Worm (Caenorhabditis elegans) whole organism, late embryonic: ENCODE measurements around the gene rpl-10.

ENCODE experiments used
- C08G9.2 ChIP-seq: sonication (generic microtip); optimal IDR thresholded peaks from 2 replicates; lab custom pipeline; 2016; ENCODE audit warnings: mild to moderate bottlenecking, missing genetic modification characterization, moderate library complexity, missing compliant biosample characterization
- C38D4.7 ChIP-seq: fragments of 200-800 bp; sonication (Bioruptor generic); optimal IDR thresholded peaks from 2 replicates; lab custom pipeline; 2018; ENCODE audit warnings: mild to moderate bottlenecking, missing genetic modification characterization, moderate library complexity, missing compliant biosample characterization
- K02D7.2 ChIP-seq: sonication (generic microtip); optimal IDR thresholded peaks from 2 replicates; lab custom pipeline; 2017; ENCODE audit warnings: mild to moderate bottlenecking, missing genetic modification characterization, missing compliant biosample characterization
- K09A11.1 ChIP-seq: sonication (generic microtip); optimal IDR thresholded peaks from 2 replicates; lab custom pipeline; 2017; ENCODE audit warnings: antibody characterized with exemption, mild to moderate bottlenecking, missing genetic modification characterization, missing compliant biosample characterization; ENCODE audit not compliant: insufficient read depth
- Y22D7AL.16 ChIP-seq: sonication (generic microtip); optimal IDR thresholded peaks from 2 replicates; lab custom pipeline; 2016; ENCODE audit warnings: missing genetic modification characterization, missing compliant biosample characterization
- ama-1 ChIP-seq: fragments of 150-350 bp; optimal IDR thresholded peaks from 2 replicates; lab custom pipeline; 2014
- ceh-14 ChIP-seq: sonication (generic microtip); optimal IDR thresholded peaks from 2 replicates; lab custom pipeline; 2016; ENCODE audit warnings: missing genotype, missing genetic modification characterization, missing compliant biosample characterization
- ceh-18 ChIP-seq: sonication (generic microtip); optimal IDR thresholded peaks from 2 replicates; lab custom pipeline; 2016; ENCODE audit warnings: missing genetic modification characterization, missing compliant biosample characterization
- ceh-19 ChIP-seq: fragments of 200-800 bp; sonication (Bioruptor generic); optimal IDR thresholded peaks from 2 replicates; lab custom pipeline; 2018; ENCODE audit warnings: mild to moderate bottlenecking, missing genetic modification characterization, missing compliant biosample characterization
- ceh-2 ChIP-seq: sonication (generic microtip); optimal IDR thresholded peaks from 2 replicates; lab custom pipeline; 2016; ENCODE audit warnings: missing genotype, missing genetic modification characterization, missing compliant biosample characterization
- ceh-22 ChIP-seq: sonication (generic microtip); optimal IDR thresholded peaks from 2 replicates; lab custom pipeline; 2017; ENCODE audit warnings: missing biosample characterization, missing genetic modification characterization
- ceh-31 ChIP-seq: sonication (generic microtip); optimal IDR thresholded peaks from 2 replicates; lab custom pipeline; 2016; ENCODE audit warnings: missing genetic modification characterization, missing compliant biosample characterization
- ceh-34 ChIP-seq: sonication (generic microtip); optimal IDR thresholded peaks from 2 replicates; lab custom pipeline; 2016; ENCODE audit warnings: mild to moderate bottlenecking, missing genetic modification characterization, missing compliant biosample characterization
- ceh-45 ChIP-seq: fragments of 200-800 bp; sonication (Bioruptor generic); IDR thresholded peaks from 2 replicates; pipeline ENCODE4 v1.3.6; 2022; ENCODE audit warnings: missing genetic modification reagents, missing genetic modification characterization, missing compliant biosample characterization
- ceh-48 ChIP-seq: sonication (generic microtip); optimal IDR thresholded peaks from 2 replicates; lab custom pipeline; 2016; ENCODE audit warnings: missing genetic modification characterization, inconsistent platforms, missing compliant biosample characterization
- ceh-9 ChIP-seq: sonication (generic microtip); optimal IDR thresholded peaks from 2 replicates; lab custom pipeline; 2016; ENCODE audit warnings: mild to moderate bottlenecking, missing genetic modification characterization, inconsistent platforms, missing compliant biosample characterization
- che-1 ChIP-seq: sonication (generic microtip); optimal IDR thresholded peaks from 2 replicates; lab custom pipeline; 2016; ENCODE audit warnings: mild to moderate bottlenecking, missing genetic modification characterization, missing compliant biosample characterization
- dmd-4 ChIP-seq: sonication (generic microtip); optimal IDR thresholded peaks from 2 replicates; lab custom pipeline; 2016; ENCODE audit warnings: borderline replicate concordance, missing genetic modification characterization, missing compliant biosample characterization
- elt-2 ChIP-seq: sonication (generic microtip); optimal IDR thresholded peaks from 2 replicates; lab custom pipeline; 2016; ENCODE audit warnings: missing genetic modification reagents, missing genetic modification characterization, missing compliant biosample characterization
- eyg-1 ChIP-seq: sonication (generic microtip); optimal IDR thresholded peaks from 2 replicates; lab custom pipeline; 2016; ENCODE audit warnings: missing genotype, missing genetic modification characterization, missing compliant biosample characterization
- fkh-10 ChIP-seq: fragments of 150-350 bp; optimal IDR thresholded peaks from 2 replicates; lab custom pipeline; 2014; ENCODE audit warnings: missing biosample characterization, missing genetic modification reagents, missing genetic modification characterization
- fkh-6 ChIP-seq: sonication (generic microtip); optimal IDR thresholded peaks from 2 replicates; lab custom pipeline; 2016; ENCODE audit warnings: missing genetic modification characterization, missing compliant biosample characterization
- gmeb-2 ChIP-seq: sonication (generic microtip); optimal IDR thresholded peaks from 2 replicates; lab custom pipeline; 2016; ENCODE audit warnings: missing genetic modification characterization, inconsistent platforms, missing compliant biosample characterization
- hlh-13 ChIP-seq: fragments of 200-800 bp; sonication (Bioruptor generic); optimal IDR thresholded peaks from 2 replicates; lab custom pipeline; 2018; ENCODE audit warnings: mild to moderate bottlenecking, missing genetic modification characterization, missing compliant biosample characterization
- hlh-15 ChIP-seq: sonication (generic microtip); optimal IDR thresholded peaks from 2 replicates; lab custom pipeline; 2016; ENCODE audit warnings: missing genetic modification characterization, missing compliant biosample characterization
- hlh-6 ChIP-seq: sonication (generic microtip); optimal IDR thresholded peaks from 2 replicates; lab custom pipeline; 2016; ENCODE audit warnings: missing genotype, missing genetic modification characterization, missing compliant biosample characterization
- hlh-8 ChIP-seq: sonication (generic microtip); optimal IDR thresholded peaks from 2 replicates; lab custom pipeline; 2016; ENCODE audit warnings: missing genotype, missing genetic modification characterization, missing compliant biosample characterization
- madf-2 ChIP-seq: sonication (generic microtip); optimal IDR thresholded peaks from 2 replicates; lab custom pipeline; 2017; ENCODE audit warnings: missing genetic modification characterization, missing compliant biosample characterization
- mec-3 ChIP-seq: sonication (generic microtip); optimal IDR thresholded peaks from 2 replicates; lab custom pipeline; 2016; ENCODE audit warnings: borderline replicate concordance, missing genetic modification characterization, missing compliant biosample characterization
- nfya-1 ChIP-seq: sonication (generic microtip); optimal IDR thresholded peaks from 2 replicates; lab custom pipeline; 2017; ENCODE audit warnings: missing genetic modification characterization, mild to moderate bottlenecking, missing compliant biosample characterization, antibody characterized with exemption, moderate library complexity
- npax-4 ChIP-seq: sonication (generic microtip); optimal IDR thresholded peaks from 2 replicates; lab custom pipeline; 2016; ENCODE audit warnings: missing genetic modification characterization, missing compliant biosample characterization
- odd-2 ChIP-seq: sonication (generic microtip); optimal IDR thresholded peaks from 2 replicates; lab custom pipeline; 2017; ENCODE audit warnings: antibody characterized with exemption, mild to moderate bottlenecking, missing genetic modification characterization, missing compliant biosample characterization
- pqm-1 ChIP-seq: sonication (generic microtip); optimal IDR thresholded peaks from 2 replicates; lab custom pipeline; 2016; ENCODE audit warnings: missing genetic modification characterization, missing compliant biosample characterization
- ref-2 ChIP-seq: sonication (generic microtip); optimal IDR thresholded peaks from 2 replicates; lab custom pipeline; 2016; ENCODE audit warnings: missing genetic modification characterization, missing compliant biosample characterization
- rnt-1 ChIP-seq: sonication (generic microtip); optimal IDR thresholded peaks from 2 replicates; lab custom pipeline; 2016; ENCODE audit warnings: missing genetic modification characterization, missing compliant biosample characterization
- sdc-2 ChIP-seq: sonication (generic microtip); optimal IDR thresholded peaks from 2 replicates; lab custom pipeline; 2016; ENCODE audit warnings: missing genotype, missing genetic modification characterization, missing compliant biosample characterization
- sox-2 ChIP-seq: fragments of 200-800 bp; sonication (Bioruptor generic); IDR thresholded peaks from 2 replicates; pipeline ENCODE4 v1.3.6; 2022; ENCODE audit warnings: missing genetic modification reagents, missing genetic modification characterization, missing compliant biosample characterization
- tbx-2 ChIP-seq: sonication (generic microtip); optimal IDR thresholded peaks from 2 replicates; lab custom pipeline; 2016; ENCODE audit warnings: missing genetic modification characterization, missing compliant biosample characterization
- tbx-7 ChIP-seq: sonication (generic microtip); optimal IDR thresholded peaks from 2 replicates; lab custom pipeline; 2016; ENCODE audit warnings: missing genotype, missing genetic modification characterization, missing compliant biosample characterization
- unc-42 ChIP-seq: sonication (generic microtip); optimal IDR thresholded peaks from 2 replicates; lab custom pipeline; 2016; ENCODE audit warnings: missing genotype, missing genetic modification characterization, missing compliant biosample characterization
- ztf-16 ChIP-seq: sonication (generic microtip); optimal IDR thresholded peaks from 2 replicates; lab custom pipeline; 2017; ENCODE audit warnings: missing genetic modification characterization, missing compliant biosample characterization

Gene rpl-10

ce11 chrII:8125439-8125838, 18.2 kb upstream of the rpl-10 start:
- TF ChIP-seq gmeb-2 (tag; lab: Kevin White, UChicago) (no peak), elt-2 (tag; lab: Kevin White, UChicago) (no peak), dmd-4 (tag; lab: Kevin White, UChicago) (no peak), mec-3 (no peak), K02D7.2 (tag; lab: Kevin White, UChicago) (no peak), sox-2 (GFP tag; lab: Robert Waterston, UW) (no peak), hlh-8 (no peak), ztf-16 (tag; lab: Kevin White, UChicago) (no peak), fkh-6 (tag; lab: Kevin White, UChicago) (no peak), C38D4.7 (GFP tag; lab: Kevin White, UChicago) (no peak), ceh-45 (no peak), hlh-15 (no peak), K09A11.1 (tag; lab: Kevin White, UChicago) (no peak), nfya-1 (tag; lab: Kevin White, UChicago) (no peak)

- no peak for TF ChIP-seq madf-2 (tag; lab: Kevin White, UChicago)
- no peak for TF ChIP-seq pqm-1 (tag; lab: Kevin White, UChicago)
- TF ChIP-seq npax-4 (tag; lab: Kevin White, UChicago): no peak
- no peak for TF ChIP-seq Y22D7AL.16
- peak; percentile 39 for TF ChIP-seq ceh-19 (GFP tag; lab: Kevin White, UChicago)
- no peak for TF ChIP-seq sox-2 (GFP tag; lab: Robert Waterston, UW)
- peak; percentile 57 for TF ChIP-seq ceh-31 (tag; lab: Kevin White, UChicago)
- no peak for TF ChIP-seq ama-1
- peak; percentile 26 for TF ChIP-seq ceh-14 (tag; lab: Kevin White, UChicago)
- peak; percentile 63 for TF ChIP-seq ceh-48
- TF ChIP-seq tbx-7 (tag; lab: Kevin White, UChicago): no peak
- no peak for TF ChIP-seq hlh-13 (GFP tag; lab: Kevin White, UChicago)
- TF ChIP-seq sdc-2 (tag; lab: Kevin White, UChicago): no peak
- no peak for TF ChIP-seq ceh-18 (tag; lab: Kevin White, UChicago)
- no peak for TF ChIP-seq elt-2 (tag; lab: Kevin White, UChicago)
- TF ChIP-seq ceh-9 (tag; lab: Kevin White, UChicago): no peak
- peak; percentile 16 for TF ChIP-seq ref-2 (tag; lab: Kevin White, UChicago)
- no peak for TF ChIP-seq hlh-6 (tag; lab: Kevin White, UChicago)
- TF ChIP-seq ceh-2 (tag; lab: Kevin White, UChicago): no peak
- no peak for TF ChIP-seq rnt-1
- no peak for TF ChIP-seq unc-42 (tag; lab: Kevin White, UChicago)
- TF ChIP-seq fkh-10 (GFP tag; lab: Kevin White, UChicago): no peak
- no peak for TF ChIP-seq C08G9.2
- no peak for TF ChIP-seq dmd-4 (tag; lab: Kevin White, UChicago)
- no peak for TF ChIP-seq che-1
- no peak for TF ChIP-seq fkh-6 (tag; lab: Kevin White, UChicago)
- TF ChIP-seq odd-2: no peak
Measured at ce11 chrII:8126132-8126531, 17.5 kb upstream of the rpl-10 start.

- TF ChIP-seq ceh-34 (peak; percentile 41), eyg-1 (tag; lab: Kevin White, UChicago) (no peak)
Measured at ce11 chrII:8126617-8127016, 17.1 kb upstream of the rpl-10 start.

DNA sequence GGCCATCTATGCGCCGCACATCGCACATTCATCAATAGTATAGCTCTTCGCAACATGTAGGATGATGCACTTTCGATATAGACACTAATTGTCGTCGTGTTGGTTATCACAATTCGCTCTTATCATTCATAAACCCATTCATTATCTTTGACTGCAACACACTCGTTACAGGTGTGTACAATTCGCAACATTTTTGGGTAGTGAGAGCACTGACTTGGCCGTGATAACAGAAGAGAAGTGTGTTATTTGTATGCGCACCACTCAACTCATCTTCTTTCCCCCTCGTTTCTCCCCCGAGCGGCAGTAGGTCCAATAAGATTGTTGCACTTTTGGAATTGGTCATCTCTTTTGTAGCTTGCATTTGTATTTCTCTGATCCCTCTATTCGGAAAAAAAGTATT, 16.4 kb upstream of the rpl-10 start:
- TF ChIP-seq eyg-1 (tag; lab: Kevin White, UChicago) (no peak), tbx-2 (tag; lab: Kevin White, UChicago) (peak; percentile 8), elt-2 (tag; lab: Kevin White, UChicago) (peak; percentile 96), ceh-22 (tag; lab: Kevin White, UChicago) (peak; percentile 64)
